Fruit fly (Drosophila melanogaster) whole organism, prepupa: ENCODE results near the gene Spase12.
A peak's percentile ranks its signal among the peaks of the same experiment; 100 is the strongest.

ENCODE experiments used
- CG10669 ChIP-seq: fragments of 200-800 bp; sonication (Bioruptor generic); optimal IDR thresholded peaks from 3 replicates; lab custom pipeline; 2018; ENCODE audit warnings: missing biosample characterization, mild to moderate bottlenecking, missing genetic modification characterization, moderate library complexity
- CG11762 ChIP-seq: fragments of 200-800 bp; sonication (Bioruptor generic); optimal IDR thresholded peaks from 3 replicates; lab custom pipeline; 2016; ENCODE audit warnings: missing biosample characterization, missing genetic modification characterization; ENCODE audit not compliant: insufficient read depth
- CG16779 ChIP-seq: fragments of 200-800 bp; sonication (Bioruptor generic); optimal IDR thresholded peaks from 3 replicates; lab custom pipeline; 2017; ENCODE audit warnings: missing biosample characterization, mild to moderate bottlenecking, missing genetic modification characterization
- CG31627 ChIP-seq: fragments of 200-800 bp; sonication (Bioruptor generic); optimal IDR thresholded peaks from 3 replicates; lab custom pipeline; 2016; ENCODE audit warnings: missing biosample characterization, missing genetic modification characterization
- CG34406 ChIP-seq: fragments of 200-800 bp; sonication (Bioruptor generic); optimal IDR thresholded peaks from 3 replicates; lab custom pipeline; 2016; ENCODE audit warnings: missing biosample characterization, missing genetic modification characterization
- CG3919 ChIP-seq: fragments of 200-800 bp; sonication (Bioruptor generic); optimal IDR thresholded peaks from 3 replicates; lab custom pipeline; 2016; ENCODE audit warnings: missing biosample characterization, missing genetic modification characterization
- CG4318 ChIP-seq: fragments of 200-800 bp; sonication (Bioruptor generic); optimal IDR thresholded peaks from 3 replicates; lab custom pipeline; 2017; ENCODE audit warnings: missing biosample characterization, mild to moderate bottlenecking, missing genetic modification characterization
- CG6163 ChIP-seq: fragments of 200-800 bp; sonication (Bioruptor generic); IDR thresholded peaks from 3 replicates; pipeline ENCODE4 v1.3.6; 2022; ENCODE audit warnings: missing biosample characterization, missing genetic modification characterization
- CG6276 ChIP-seq: fragments of 200-800 bp; sonication (Bioruptor generic); optimal IDR thresholded peaks from 2 replicates; lab custom pipeline; 2017; ENCODE audit warnings: missing biosample characterization, mild to moderate bottlenecking, missing genetic modification characterization
- CG6808 ChIP-seq: fragments of 200-800 bp; sonication (Bioruptor generic); optimal IDR thresholded peaks from 3 replicates; lab custom pipeline; 2017; ENCODE audit warnings: missing biosample characterization, missing genetic modification characterization, mild to moderate bottlenecking, moderate library complexity, missing genetic modification reagents
- CG7368 ChIP-seq: fragments of 200-800 bp; sonication (Bioruptor generic); optimal IDR thresholded peaks from 3 replicates; lab custom pipeline; 2016; ENCODE audit warnings: missing biosample characterization, missing genetic modification characterization
- Eip75B ChIP-seq: fragments of 200-800 bp; sonication (Bioruptor generic); optimal IDR thresholded peaks from 3 replicates; lab custom pipeline; 2016; ENCODE audit warnings: missing biosample characterization, missing genetic modification characterization
- Eip78C ChIP-seq: fragments of 200-800 bp; sonication (Bioruptor generic); peaks from one replicate; lab custom pipeline; 2016; ENCODE audit warnings: missing biosample characterization, missing genetic modification characterization
- Eip93F ChIP-seq: fragments of 200-800 bp; sonication (Bioruptor generic); optimal IDR thresholded peaks from 2 replicates; lab custom pipeline; 2016; ENCODE audit warnings: missing biosample characterization, mild to moderate bottlenecking, missing genetic modification characterization
- Ets21C ChIP-seq: fragments of 200-800 bp; sonication (Bioruptor generic); optimal IDR thresholded peaks from 3 replicates; lab custom pipeline; 2016; ENCODE audit warnings: missing biosample characterization, missing genetic modification characterization
- Ets96B ChIP-seq: fragments of 200-800 bp; optimal IDR thresholded peaks from 2 replicates; lab custom pipeline; 2019; ENCODE audit warnings: missing biosample characterization, mild to moderate bottlenecking, missing genetic modification characterization, moderate library complexity
- Hr4 ChIP-seq: fragments of 200-800 bp; sonication (Bioruptor generic); optimal IDR thresholded peaks from 3 replicates; lab custom pipeline; 2016; ENCODE audit warnings: missing biosample characterization, missing genetic modification characterization
- Lpt ChIP-seq: fragments of 200-800 bp; sonication (Bioruptor generic); optimal IDR thresholded peaks from 3 replicates; lab custom pipeline; 2016; ENCODE audit warnings: missing biosample characterization, missing genetic modification characterization
- Met ChIP-seq: fragments of 200-800 bp; sonication (Bioruptor generic); optimal IDR thresholded peaks from 3 replicates; lab custom pipeline; 2016; ENCODE audit warnings: missing biosample characterization, missing genetic modification characterization
- OdsH ChIP-seq: fragments of 200-800 bp; sonication (Bioruptor generic); optimal IDR thresholded peaks from 3 replicates; lab custom pipeline; 2016; ENCODE audit warnings: missing biosample characterization, missing genetic modification characterization
- Sox14 ChIP-seq: fragments of 200-800 bp; sonication (Bioruptor generic); optimal IDR thresholded peaks from 3 replicates; lab custom pipeline; 2016; ENCODE audit warnings: missing biosample characterization, missing genetic modification characterization
- achi ChIP-seq: fragments of 200-800 bp; sonication (Bioruptor generic); optimal IDR thresholded peaks from 3 replicates; lab custom pipeline; 2016; ENCODE audit warnings: missing biosample characterization, missing genetic modification characterization
- acj6 ChIP-seq: fragments of 200-800 bp; sonication (Bioruptor generic); optimal IDR thresholded peaks from 3 replicates; lab custom pipeline; 2016; ENCODE audit warnings: missing biosample characterization, missing genetic modification characterization
- cyc ChIP-seq: fragments of 200-800 bp; sonication (Bioruptor generic); optimal IDR thresholded peaks from 3 replicates; lab custom pipeline; 2016; ENCODE audit warnings: missing biosample characterization, missing genetic modification characterization
- dsx ChIP-seq: fragments of 200-800 bp; optimal IDR thresholded peaks from 3 replicates; lab custom pipeline; 2019; ENCODE audit warnings: missing biosample characterization, mild to moderate bottlenecking, missing genetic modification characterization, moderate library complexity; ENCODE audit not compliant: poor library complexity, severe bottlenecking
- eg ChIP-seq: fragments of 200-800 bp; sonication (Bioruptor generic); IDR thresholded peaks from 3 replicates; pipeline ENCODE4 v1.3.6; 2022; ENCODE audit warnings: missing biosample characterization, missing genetic modification characterization
- esn ChIP-seq: fragments of 200-800 bp; sonication (Bioruptor generic); optimal IDR thresholded peaks from 2 replicates; lab custom pipeline; 2016; ENCODE audit warnings: missing biosample characterization, mild to moderate bottlenecking, missing genetic modification characterization, moderate library complexity
- fkh ChIP-seq: fragments of 200-800 bp; sonication (Bioruptor generic); optimal IDR thresholded peaks from 3 replicates; lab custom pipeline; 2017; ENCODE audit warnings: missing biosample characterization, mild to moderate bottlenecking, missing genetic modification characterization, moderate library complexity
- net ChIP-seq: fragments of 200-800 bp; sonication (Bioruptor generic); optimal IDR thresholded peaks from 3 replicates; lab custom pipeline; 2016; ENCODE audit warnings: missing biosample characterization, missing genetic modification characterization
- salr ChIP-seq, 2 experiments: fragments of 200-800 bp; sonication (Bioruptor generic); optimal IDR thresholded peaks; 3 replicates each; lab custom pipeline; 2016 to 2018; ENCODE audit warnings: missing biosample characterization in 2 of 2, missing genetic modification characterization in 2 of 2, mild to moderate bottlenecking in 1 of 2
- spab ChIP-seq: fragments of 200-800 bp; sonication (Bioruptor generic); optimal IDR thresholded peaks from 2 replicates; lab custom pipeline; 2017; ENCODE audit warnings: missing biosample characterization, mild to moderate bottlenecking, missing genetic modification characterization, missing genetic modification reagents
- svp ChIP-seq: fragments of 200-800 bp; sonication (Bioruptor generic); peaks from one replicate; lab custom pipeline; 2016; ENCODE audit warnings: missing biosample characterization, missing genetic modification characterization

Spase12 gene

DNA sequence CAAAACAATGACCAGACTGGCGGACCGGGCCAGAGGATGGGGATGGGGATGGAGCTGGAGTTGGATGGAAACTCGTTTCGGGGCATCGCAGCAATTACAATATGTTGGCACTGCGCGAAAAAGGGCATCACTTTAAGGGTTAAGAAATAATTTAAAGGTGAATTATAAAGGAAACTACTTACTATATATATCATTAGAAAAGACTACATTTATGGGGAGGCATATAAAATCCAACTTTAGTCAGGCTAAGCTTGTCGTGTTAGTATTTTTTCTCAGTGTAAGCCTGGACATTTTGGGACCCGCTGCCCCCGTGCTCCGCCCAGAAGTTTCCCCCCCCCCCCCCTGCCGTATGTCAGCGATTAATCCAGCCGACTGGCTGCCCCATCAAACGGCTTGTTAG is 15.6 kb upstream of the Spase12 start (continued):
- TF ChIP-seq fkh (no peak), CG6163 (GFP tag; lab: Robert Waterston, UW) (peak; percentile 77), spab (peak; percentile 7), Lpt (GFP tag; lab: Kevin White, UChicago) (no peak), CG7368 (peak; percentile 5), esn (GFP tag; lab: Kevin White, UChicago) (peak; percentile 43), svp (GFP tag; lab: Kevin White, UChicago) (no peak), salr (GFP tag; optimal IDR thresholded peaks at IDR 0.05; lab: Kevin White, UChicago) (peak in 1 of 2 experiments; percentile 6)

DNA sequence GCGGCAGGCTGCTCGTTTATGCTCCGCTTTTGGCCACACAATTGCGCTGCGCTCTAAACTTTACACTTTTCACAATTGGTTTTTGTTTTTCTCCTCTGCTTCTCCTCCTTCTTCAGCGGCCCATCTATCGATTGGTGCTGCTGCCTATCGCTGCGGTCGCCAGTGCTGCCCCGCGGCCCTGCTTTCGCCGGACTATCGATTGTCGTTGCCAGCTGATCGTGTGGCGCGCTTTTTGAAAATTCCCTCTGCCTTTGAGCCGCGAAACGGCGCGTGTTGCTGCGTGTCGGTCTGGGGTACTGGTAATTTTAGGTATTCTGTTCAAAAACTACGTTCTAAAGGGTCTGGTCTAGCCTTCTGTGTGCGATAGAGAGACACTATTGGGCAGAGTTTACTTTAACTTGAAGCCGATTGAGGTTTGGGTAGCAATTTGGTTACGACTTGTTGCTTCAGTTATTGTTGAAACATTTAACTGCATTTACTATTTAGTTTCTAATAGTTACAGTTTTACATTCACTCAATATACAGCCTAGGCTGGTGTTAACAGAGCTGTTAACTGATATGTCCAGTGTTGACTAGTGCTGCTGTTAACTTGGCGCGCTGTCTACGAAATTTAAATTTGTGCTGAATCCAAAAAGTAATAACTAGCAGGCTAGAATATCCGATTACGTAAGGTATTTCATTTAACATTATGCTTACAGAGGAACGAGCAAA is 12.6 kb upstream of the Spase12 start, which contains the start of gene Trc8:
Trc8 (minus strand) TSS at position 392 of the 711 bp plus-strand sequence.
- TF ChIP-seq fkh = no peak
- TF ChIP-seq Eip78C = peak; percentile 43
- TF ChIP-seq CG6163 (GFP tag; lab: Robert Waterston, UW) = peak; percentile 36; the same call in 1 of the 3 replicates
- peak; percentile 39 for TF ChIP-seq Sox14 (GFP tag; lab: Kevin White, UChicago)
- peak; percentile 1 for TF ChIP-seq Ets96B (tag; lab: Kevin White, UChicago)
- peak; percentile 62 for TF ChIP-seq CG6808 (GFP tag; lab: Kevin White, UChicago)

DNA sequence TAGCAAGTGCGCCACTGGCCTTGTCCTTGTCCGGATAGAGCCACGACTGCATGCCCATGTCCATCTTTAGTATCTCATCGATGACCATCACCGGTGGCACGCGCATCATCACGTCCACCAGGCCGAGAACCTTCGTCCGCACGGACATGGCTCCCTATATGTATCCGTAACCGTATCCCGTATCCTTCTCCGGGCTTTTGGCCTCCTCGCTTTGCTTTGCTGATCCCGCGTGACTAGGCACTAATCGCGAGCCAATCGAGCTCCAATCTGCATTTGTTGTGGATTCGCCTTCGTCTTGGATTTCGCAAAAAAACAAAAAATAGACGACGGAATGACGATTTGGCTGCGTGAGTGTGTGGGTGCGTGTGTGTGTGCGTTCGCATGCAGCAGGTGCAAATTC is 12.0 kb upstream of the Spase12 start:
- TF ChIP-seq achi (GFP tag; lab: Kevin White, UChicago) (no peak), Hr4 (GFP tag; lab: Kevin White, UChicago) (no peak), Eip75B (GFP tag; lab: Kevin White, UChicago) (no peak), CG4318 (no peak), Sox14 (GFP tag; lab: Kevin White, UChicago) (no peak), acj6 (GFP tag; lab: Kevin White, UChicago) (no peak), salr (GFP tag; optimal IDR thresholded peaks at IDR 0.05; lab: Kevin White, UChicago) (no peak)
- TF ChIP-seq, all 60 proteins: peak for 0

DNA sequence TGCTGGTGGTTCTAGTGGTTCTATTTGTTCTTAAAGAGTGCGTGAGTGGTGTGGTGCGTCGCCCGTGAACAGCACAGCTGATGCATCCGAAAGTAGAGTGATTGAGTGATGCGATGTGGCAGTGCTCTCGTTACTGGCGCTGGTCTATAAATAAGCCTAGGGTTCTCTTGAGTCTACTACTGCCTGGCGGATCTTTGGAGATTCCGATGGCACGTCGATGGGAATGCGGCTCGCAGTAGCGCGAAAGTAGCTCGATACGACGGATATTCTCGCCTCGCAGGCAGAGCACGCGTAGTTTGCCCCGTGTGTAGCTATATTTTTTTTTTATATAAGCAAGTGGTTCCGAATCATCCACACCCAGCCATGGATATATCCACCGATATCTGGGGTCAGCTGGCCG is 5.4 kb upstream of the Spase12 start:
- TF ChIP-seq net = no peak
- TF ChIP-seq Ets96B (tag; lab: Kevin White, UChicago) = no peak
- TF ChIP-seq OdsH (GFP tag; lab: Kevin White, UChicago) = no peak
- 0 out of 3 replicates have a peak, but pooled peaks have one; percentile 13 for TF ChIP-seq CG6163 (GFP tag; lab: Robert Waterston, UW)
- TF ChIP-seq Ets21C = no peak
- no peak for TF ChIP-seq dsx (GFP tag; lab: Kevin White, UChicago)
- no peak for TF ChIP-seq eg
- no peak for TF ChIP-seq CG10669 (GFP tag; lab: Kevin White, UChicago)
- no peak for TF ChIP-seq Eip78C
- TF ChIP-seq, all 60 proteins: peak for 1

DNA sequence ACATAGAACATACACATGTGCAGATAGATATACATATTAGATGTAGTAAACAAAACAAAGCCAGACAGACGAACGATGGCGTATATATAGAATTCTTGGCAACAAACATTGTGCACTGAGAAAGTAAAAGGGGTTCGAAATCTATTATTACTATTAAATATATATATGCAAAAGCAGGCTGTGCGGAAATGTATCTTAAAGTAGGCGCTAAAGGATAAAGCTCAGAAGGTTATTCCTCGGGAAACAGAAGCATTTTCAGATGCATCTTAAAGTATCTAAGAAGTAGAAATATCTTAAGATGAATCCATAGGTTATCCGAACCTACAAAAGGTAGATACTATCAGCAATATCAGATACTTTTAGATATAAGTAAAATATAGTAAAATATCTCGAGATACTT is 4.9 kb upstream of the Spase12 start:
- peak; percentile 3 for TF ChIP-seq Hr4 (GFP tag; lab: Kevin White, UChicago)
- no peak for TF ChIP-seq CG3919
- no peak for TF ChIP-seq OdsH (GFP tag; lab: Kevin White, UChicago)
- no peak for TF ChIP-seq spab
- TF ChIP-seq cyc (GFP tag; lab: Kevin White, UChicago) = no peak
- TF ChIP-seq CG6276 = no peak

DNA sequence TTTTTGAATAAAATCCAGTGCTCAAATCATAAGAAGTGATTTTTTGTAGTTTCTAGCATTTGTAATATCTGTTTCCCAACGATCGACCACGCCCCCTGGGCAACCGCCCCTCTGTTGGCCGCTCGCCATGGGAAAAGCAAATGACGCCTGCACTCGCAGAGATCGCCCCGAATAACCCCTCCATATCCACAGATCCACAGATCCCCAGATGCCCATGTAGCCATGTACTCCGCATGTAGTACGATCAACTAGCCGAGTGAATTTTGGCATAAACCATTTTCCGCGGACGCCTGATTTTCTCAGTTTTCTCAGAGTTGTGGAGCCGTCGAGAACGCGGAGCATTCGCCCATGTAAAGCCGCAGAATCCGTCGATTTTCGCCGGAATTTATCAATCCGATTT is 3.5 kb upstream of the Spase12 start, which contains the start of gene FipoQ:
FipoQ (plus strand) TSS at position 301 of the 400 bp plus-strand sequence.
- TF ChIP-seq CG16779 (tag; lab: Kevin White, UChicago) = no peak
- TF ChIP-seq CG6163 (GFP tag; lab: Robert Waterston, UW) = no peak
- TF ChIP-seq CG34406 = no peak
- TF ChIP-seq CG31627 = no peak
- no peak for TF ChIP-seq cyc (GFP tag; lab: Kevin White, UChicago)
- no peak for TF ChIP-seq Eip93F (GFP tag; lab: Kevin White, UChicago)
- TF ChIP-seq net = no peak
- TF ChIP-seq Met (GFP tag; lab: Kevin White, UChicago) = no peak
- TF ChIP-seq CG11762 = no peak
- no peak for TF ChIP-seq Ets96B (tag; lab: Kevin White, UChicago)
